Worm (Caenorhabditis elegans): ENCODE measurements around the gene ogdh-2.

The ogdh-2 gene

DNA sequence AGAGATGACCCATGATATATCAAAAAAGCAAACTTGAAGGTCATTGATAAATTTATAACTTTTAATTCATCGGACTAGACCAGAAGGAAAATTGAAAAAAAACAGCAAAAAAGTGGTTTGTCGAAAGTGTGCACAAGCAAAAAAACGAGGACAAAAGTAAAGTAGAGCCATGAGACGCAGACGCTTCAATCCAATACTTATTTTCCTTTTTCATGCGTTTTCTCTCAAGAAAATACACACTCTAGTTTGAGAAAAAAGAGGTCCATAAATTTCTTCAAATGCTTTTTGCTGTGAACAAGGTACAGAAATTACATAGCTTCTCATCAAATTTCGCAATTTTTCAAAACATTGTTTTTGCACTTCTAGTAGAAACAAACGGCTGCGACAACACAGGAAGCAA, 33.1 kb upstream of the ogdh-2 start:
- TF ChIP-seq jun-1 (tag; optimal IDR thresholded peaks at IDR 0.05) = no peak
- no peak for TF ChIP-seq ceh-88 (GFP tag; IDR thresholded peaks at IDR 0.05)
- TF ChIP-seq snu-23 (GFP tag; optimal IDR thresholded peaks at IDR 0.05) = no peak
- no peak for TF ChIP-seq nhr-90 (tag; optimal IDR thresholded peaks at IDR 0.05; ENCODE audit: poor library complexity)
- TF ChIP-seq rnt-1 (tag; optimal IDR thresholded peaks at IDR 0.05) = no peak
- no peak for TF ChIP-seq pax-3 (tag; optimal IDR thresholded peaks at IDR 0.05)
- no peak for TF ChIP-seq dpl-1 (GFP tag; optimal IDR thresholded peaks at IDR 0.05)
- no peak for TF ChIP-seq nhr-85 (tag)
- TF ChIP-seq fkh-10 (GFP tag; optimal IDR thresholded peaks at IDR 0.05) = no peak
- peak in 1 of 6 experiments; percentile 77 for TF ChIP-seq elt-3 (tag; optimal IDR thresholded peaks at IDR 0.05)
- no peak for TF ChIP-seq fkh-4 (tag; optimal IDR thresholded peaks at IDR 0.05; ENCODE audit: borderline replicate concordance)
- TF ChIP-seq ztf-4 (tag; optimal IDR thresholded peaks at IDR 0.05) = no peak
- TF ChIP-seq efl-3 (GFP tag; optimal IDR thresholded peaks at IDR 0.05) = no peak
- peak; percentile 61 for TF ChIP-seq lin-14 (GFP tag; optimal IDR thresholded peaks at IDR 0.05)
- no peak for TF ChIP-seq nhr-71 (tag; optimal IDR thresholded peaks at IDR 0.05)
- TF ChIP-seq nhr-20 (tag; optimal IDR thresholded peaks at IDR 0.05) = no peak
- TF ChIP-seq grh-1 (GFP tag; IDR thresholded peaks at IDR 0.05) = no peak
- no peak for TF ChIP-seq tbx-2 (tag; optimal IDR thresholded peaks at IDR 0.05)
- no peak for TF ChIP-seq nhr-77 (tag; optimal IDR thresholded peaks at IDR 0.05)
- TF ChIP-seq nhr-47 (tag; optimal IDR thresholded peaks at IDR 0.05) = no peak
- TF ChIP-seq ceh-82 (tag; optimal IDR thresholded peaks at IDR 0.05) = peak in 1 of 3 experiments; percentile 15
- no peak for TF ChIP-seq unc-86 (tag; optimal IDR thresholded peaks at IDR 0.05)
- TF ChIP-seq Y116A8C.19 (tag; optimal IDR thresholded peaks at IDR 0.05; ENCODE audit: borderline replicate concordance) = no peak
- no peak for TF ChIP-seq C16A3.4 (tag; optimal IDR thresholded peaks at IDR 0.05)
- TF ChIP-seq mab-9 (GFP tag; IDR thresholded peaks at IDR 0.05) = no peak
- TF ChIP-seq lin-13 (GFP tag; optimal IDR thresholded peaks at IDR 0.05) = no peak
- TF ChIP-seq skn-1 (tag; optimal IDR thresholded peaks at IDR 0.05) = no peak
- TF ChIP-seq nhr-84 (tag; optimal IDR thresholded peaks at IDR 0.05) = no peak
- TF ChIP-seq xbp-1 (tag; optimal IDR thresholded peaks at IDR 0.05) = no peak
- TF ChIP-seq isw-1 (GFP tag; IDR thresholded peaks at IDR 0.05) = no peak
- peak in 1 of 2 experiments; percentile 23 for TF ChIP-seq lsy-2 (tag; optimal IDR thresholded peaks at IDR 0.05)
- TF ChIP-seq pag-3 (tag; optimal IDR thresholded peaks at IDR 0.05; ENCODE audit: borderline replicate concordance, insufficient read depth) = no peak
- TF ChIP-seq aha-1 (tag; optimal IDR thresholded peaks at IDR 0.05) = no peak

DNA sequence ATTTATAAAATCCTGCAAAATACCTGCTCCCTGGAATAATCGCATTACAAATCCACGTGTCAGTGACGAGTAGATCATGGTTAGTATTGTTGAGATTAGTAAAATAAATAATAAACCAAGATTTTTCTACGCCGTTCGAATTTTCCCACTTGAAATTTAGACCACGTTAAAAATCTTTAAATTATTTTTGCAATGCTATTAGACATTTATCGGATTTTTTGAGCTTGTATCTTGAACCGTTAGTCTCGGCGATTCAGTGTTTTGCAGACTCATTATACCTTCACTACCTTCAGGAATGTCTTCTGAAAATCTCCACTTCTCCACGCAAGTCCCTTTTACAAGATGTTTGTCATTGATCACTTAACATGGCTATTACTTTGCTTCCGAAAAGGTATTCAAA, 32.1 kb upstream of the ogdh-2 start, which contains the start of gene C27A7.5:
Gene C27A7.5, minus strand, starts transcription at position 101 of the 400 bp plus-strand sequence.
- TF ChIP-seq nhr-20 (tag; optimal IDR thresholded peaks at IDR 0.05) = no peak
- TF ChIP-seq pqm-1 (tag; optimal IDR thresholded peaks at IDR 0.05) = no peak
- no peak for TF ChIP-seq nhr-77 (tag; optimal IDR thresholded peaks at IDR 0.05)
- no peak for TF ChIP-seq ces-1 (GFP tag; optimal IDR thresholded peaks at IDR 0.05)
- no peak for TF ChIP-seq swsn-7 (tag; optimal IDR thresholded peaks at IDR 0.05)

DNA sequence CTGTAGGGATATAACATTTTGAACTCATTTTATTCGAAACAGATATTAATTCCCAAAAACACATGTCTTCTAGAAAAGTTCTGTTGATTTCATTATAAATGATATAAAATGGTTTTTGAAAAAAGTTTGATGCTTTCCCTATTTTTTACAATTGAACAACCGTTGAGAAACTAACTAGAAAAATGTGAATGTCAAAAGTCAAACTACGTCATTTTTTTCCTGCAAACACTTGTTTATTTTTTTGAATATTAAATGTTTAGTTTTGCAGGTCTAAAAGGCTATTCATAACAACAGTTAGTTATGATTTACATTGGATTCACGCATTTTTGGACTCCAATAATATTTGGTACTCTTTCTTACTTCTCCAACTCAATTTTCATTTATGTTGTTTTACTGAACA, 31.4 kb upstream of the ogdh-2 start, which contains the start of gene srj-4:
Gene srj-4, plus strand, starts transcription at position 301 of the 400 bp plus-strand sequence.
- TF ChIP-seq zag-1 (tag; optimal IDR thresholded peaks at IDR 0.05) (no peak), nhr-90 (tag; optimal IDR thresholded peaks at IDR 0.05; ENCODE audit: poor library complexity) (no peak), ceh-90 (tag; optimal IDR thresholded peaks at IDR 0.05) (no peak), unc-30 (tag; optimal IDR thresholded peaks at IDR 0.05) (no peak), hpl-2 (GFP tag; optimal IDR thresholded peaks at IDR 0.05) (no peak), ztf-4 (tag; optimal IDR thresholded peaks at IDR 0.05) (no peak), egl-27 (tag; optimal IDR thresholded peaks at IDR 0.05) (no peak), tbx-2 (tag; optimal IDR thresholded peaks at IDR 0.05) (no peak), snpc-4 (tag; optimal IDR thresholded peaks at IDR 0.05) (no peak), xbp-1 (tag; optimal IDR thresholded peaks at IDR 0.05) (no peak), ceh-82 (tag; optimal IDR thresholded peaks at IDR 0.05) (no peak), F16B12.6 (tag; optimal IDR thresholded peaks at IDR 0.05) (no peak)

Data from whole organism, L1 larva.